Worm (Caenorhabditis elegans): ENCODE measurements around the gene clec-218.

DNA sequence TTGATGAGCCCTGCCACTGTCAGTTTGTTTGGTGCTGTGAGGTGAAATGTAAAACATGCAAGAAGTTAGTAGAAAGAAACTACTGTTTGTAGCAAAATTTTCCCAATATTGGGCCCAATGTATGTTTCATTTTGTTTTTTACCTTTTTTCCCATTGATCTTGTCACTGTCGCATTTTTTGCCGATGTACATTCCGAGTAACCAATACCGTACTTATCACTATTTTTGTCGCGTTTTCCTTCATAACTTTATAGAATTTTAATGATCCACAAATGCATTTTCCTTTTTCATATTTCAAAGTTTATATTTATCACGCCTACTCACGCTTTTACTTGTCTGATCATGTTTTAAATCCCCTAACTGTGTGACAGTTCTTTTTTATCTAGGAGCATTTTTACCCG is 50.0 kb downstream of the clec-218 start:
- TF ChIP-seq aly-2 (tag; optimal IDR thresholded peaks at IDR 0.05) (no peak), zag-1 (tag; optimal IDR thresholded peaks at IDR 0.05) (no peak), nhr-237 (tag; optimal IDR thresholded peaks at IDR 0.05) (no peak), lsy-2 (tag; optimal IDR thresholded peaks at IDR 0.05) (no peak), snpc-4 (tag; optimal IDR thresholded peaks at IDR 0.05) (no peak), unc-62 (GFP tag; optimal IDR thresholded peaks at IDR 0.05) (no peak), crh-2 (tag; optimal IDR thresholded peaks at IDR 0.05) (no peak)

Measured in whole organism, L2 larva.